Fruit fly (Drosophila melanogaster) whole organism, embryonic: Measurements from ENCODE around the gene CG32040.
A peak's percentile ranks its signal among the peaks of the same experiment; 100 is the strongest.

Source experiments
- Asciz ChIP-seq: fragments of 200-800 bp; sonication (Bioruptor generic); optimal IDR thresholded peaks from 2 replicates; lab custom pipeline; 2017; ENCODE audit warnings: missing biosample characterization, mild to moderate bottlenecking, missing genetic modification characterization, missing genetic modification reagents
- B-H2 ChIP-seq: fragments of 200-800 bp; sonication (Bioruptor generic); optimal IDR thresholded peaks from 2 replicates; lab custom pipeline; 2018; ENCODE audit warnings: missing biosample characterization, mild to moderate bottlenecking, missing genetic modification characterization
- BEAF-32 ChIP-seq: fragments of 200-800 bp; sonication (Bioruptor generic); optimal IDR thresholded peaks from 3 replicates; lab custom pipeline; 2017; ENCODE audit warnings: missing biosample characterization, missing genetic modification characterization, mild to moderate bottlenecking, moderate library complexity, missing genetic modification reagents
- Bdp1 ChIP-seq: fragments of 200-800 bp; sonication (Bioruptor generic); optimal IDR thresholded peaks from 3 replicates; lab custom pipeline; 2016; ENCODE audit warnings: missing biosample characterization, missing genetic modification characterization
- CG10147 ChIP-seq: fragments of 200-800 bp; sonication (Bioruptor generic); optimal IDR thresholded peaks from 2 replicates; lab custom pipeline; 2019; ENCODE audit warnings: missing biosample characterization, mild to moderate bottlenecking, missing genetic modification characterization, moderate library complexity
- CG10267 ChIP-seq: fragments of 200-800 bp; sonication (Bioruptor generic); optimal IDR thresholded peaks from 2 replicates; lab custom pipeline; 2018; ENCODE audit warnings: missing biosample characterization, mild to moderate bottlenecking, missing genetic modification characterization, moderate library complexity
- CG10462 ChIP-seq: fragments of 200-800 bp; sonication (Bioruptor generic); optimal IDR thresholded peaks from 2 replicates; lab custom pipeline; 2016; ENCODE audit warnings: missing biosample characterization, missing genetic modification characterization
- CG10565 ChIP-seq: fragments of 200-800 bp; sonication (Bioruptor generic); optimal IDR thresholded peaks from 3 replicates; lab custom pipeline; 2016; ENCODE audit warnings: missing biosample characterization, mild to moderate bottlenecking, missing genetic modification characterization
- CG10959 ChIP-seq: fragments of 200-800 bp; sonication (Bioruptor generic); IDR thresholded peaks from 2 replicates; pipeline ENCODE4 v1.3.6; 2022; ENCODE audit warnings: missing biosample characterization, missing genetic modification characterization
- CG11695 ChIP-seq: fragments of 200-800 bp; sonication (Bioruptor generic); IDR thresholded peaks from 3 replicates; pipeline ENCODE4 v1.3.6; 2022; ENCODE audit warnings: missing biosample characterization, missing genetic modification characterization
- CG12071 ChIP-seq: fragments of 200-800 bp; sonication (Bioruptor generic); optimal IDR thresholded peaks from 3 replicates; lab custom pipeline; 2018; ENCODE audit warnings: missing biosample characterization, mild to moderate bottlenecking, missing genetic modification characterization
- CG1233 ChIP-seq: fragments of 200-800 bp; sonication (Bioruptor generic); optimal IDR thresholded peaks from 4 replicates; lab custom pipeline; 2018; ENCODE audit warnings: missing biosample characterization, mild to moderate bottlenecking, missing genetic modification characterization
- CG13287 ChIP-seq: fragments of 200-800 bp; sonication (Bioruptor generic); IDR thresholded peaks from 2 replicates; pipeline ENCODE4 v1.3.6; 2022; ENCODE audit warnings: missing biosample characterization, missing genetic modification characterization; ENCODE audit not compliant: partially characterized antibody
- CG15479 ChIP-seq: fragments of 200-800 bp; sonication (Bioruptor generic); optimal IDR thresholded peaks from 3 replicates; lab custom pipeline; 2019; ENCODE audit warnings: missing biosample characterization, mild to moderate bottlenecking, missing genetic modification characterization, moderate library complexity
- CG18011 ChIP-seq: fragments of 200-800 bp; sonication (Bioruptor generic); optimal IDR thresholded peaks from 2 replicates; lab custom pipeline; 2017; ENCODE audit warnings: missing biosample characterization, missing genetic modification characterization, mild to moderate bottlenecking, moderate library complexity, missing genotype
- CG2116 ChIP-seq: fragments of 200-800 bp; sonication (Bioruptor generic); optimal IDR thresholded peaks from 3 replicates; lab custom pipeline; 2018; ENCODE audit warnings: missing biosample characterization, mild to moderate bottlenecking, missing genetic modification characterization
- CG30020 ChIP-seq: fragments of 200-800 bp; optimal IDR thresholded peaks from 2 replicates; lab custom pipeline; 2019; ENCODE audit warnings: missing biosample characterization, mild to moderate bottlenecking, missing genetic modification characterization, moderate library complexity
- CG33213 ChIP-seq: fragments of 200-800 bp; sonication (Bioruptor generic); optimal IDR thresholded peaks from 3 replicates; lab custom pipeline; 2016; ENCODE audit warnings: missing biosample characterization, missing genetic modification characterization
- CG5953 ChIP-seq: fragments of 200-800 bp; sonication (Bioruptor generic); IDR thresholded peaks from 2 replicates; pipeline ENCODE4 v1.3.6; 2022; ENCODE audit warnings: missing biosample characterization, missing genetic modification characterization
- CG6791 ChIP-seq: fragments of 200-800 bp; sonication (Bioruptor generic); IDR thresholded peaks from 3 replicates; pipeline ENCODE4 v1.3.6; 2022; ENCODE audit warnings: missing biosample characterization, missing genetic modification characterization; ENCODE audit not compliant: partially characterized antibody
- CG6854 ChIP-seq: fragments of 200-800 bp; sonication (Bioruptor generic); optimal IDR thresholded peaks from 3 replicates; lab custom pipeline; 2017; ENCODE audit warnings: missing biosample characterization, mild to moderate bottlenecking, missing genetic modification characterization
- CG8944 ChIP-seq: fragments of 200-800 bp; sonication (Bioruptor generic); optimal IDR thresholded peaks from 3 replicates; lab custom pipeline; 2016; ENCODE audit warnings: missing biosample characterization, missing genetic modification characterization
- Camta ChIP-seq: fragments of 200-800 bp; sonication (Bioruptor generic); optimal IDR thresholded peaks from 2 replicates; lab custom pipeline; 2016; ENCODE audit warnings: missing biosample characterization, missing genetic modification characterization
- Gsc ChIP-seq: fragments of 200-800 bp; sonication (Bioruptor generic); IDR thresholded peaks from 2 replicates; pipeline ENCODE4 v1.3.6; 2022; ENCODE audit warnings: missing biosample characterization, missing genetic modification characterization
- Hr39 ChIP-seq: fragments of >200 bp; optimal IDR thresholded peaks from 2 replicates; lab custom pipeline; 2017
- NK7.1 ChIP-seq: fragments of 200-800 bp; sonication (Bioruptor generic); optimal IDR thresholded peaks from 3 replicates; lab custom pipeline; 2016; ENCODE audit warnings: missing biosample characterization, missing genetic modification characterization
- bowl ChIP-seq: fragments of 200-800 bp; sonication (Bioruptor generic); IDR thresholded peaks from 2 replicates; pipeline ENCODE4 v1.3.6; 2022; ENCODE audit warnings: missing biosample characterization, missing genetic modification characterization
- da ChIP-seq: fragments of 200-800 bp; sonication (Bioruptor generic); optimal IDR thresholded peaks from 2 replicates; lab custom pipeline; 2016; ENCODE audit warnings: missing biosample characterization, missing genetic modification characterization
- dmrt11E ChIP-seq: fragments of 200-800 bp; sonication (Bioruptor generic); optimal IDR thresholded peaks from 3 replicates; lab custom pipeline; 2018; ENCODE audit warnings: missing biosample characterization, mild to moderate bottlenecking, missing genetic modification characterization, moderate library complexity
- eyg ChIP-seq: fragments of 200-800 bp; sonication (Bioruptor generic); optimal IDR thresholded peaks from 3 replicates; lab custom pipeline; 2016; ENCODE audit warnings: missing biosample characterization, missing genetic modification characterization
- fd102C ChIP-seq: fragments of 200-800 bp; sonication (Bioruptor generic); optimal IDR thresholded peaks from 2 replicates; lab custom pipeline; 2018; ENCODE audit warnings: missing biosample characterization, mild to moderate bottlenecking, missing genetic modification characterization, moderate library complexity
- grau ChIP-seq: fragments of 200-800 bp; optimal IDR thresholded peaks from 3 replicates; lab custom pipeline; 2019; ENCODE audit warnings: missing biosample characterization, mild to moderate bottlenecking, missing genetic modification characterization, moderate library complexity
- gro ChIP-seq: fragments of 200-800 bp; sonication (Bioruptor generic); optimal IDR thresholded peaks from 2 replicates; lab custom pipeline; 2016; ENCODE audit warnings: missing biosample characterization, missing genetic modification characterization
- insv ChIP-seq, 2 experiments: fragments of 200-800 bp; sonication (Bioruptor generic); optimal IDR thresholded peaks; 3 replicates each; lab custom pipeline; 2016 to 2018; ENCODE audit warnings: missing biosample characterization in 2 of 2, missing genetic modification characterization in 2 of 2
- kni ChIP-seq: fragments of 200-800 bp; sonication (Bioruptor generic); optimal IDR thresholded peaks from 3 replicates; lab custom pipeline; 2017; ENCODE audit warnings: mild to moderate bottlenecking, missing biosample characterization, missing genetic modification reagents, missing genetic modification characterization
- nau ChIP-seq: fragments of 200-800 bp; sonication (Bioruptor generic); optimal IDR thresholded peaks from 3 replicates; lab custom pipeline; 2017; ENCODE audit warnings: missing biosample characterization, mild to moderate bottlenecking, missing genetic modification characterization, missing genetic modification reagents
- nerfin-2 ChIP-seq: fragments of 200-800 bp; sonication (Bioruptor generic); IDR thresholded peaks from 2 replicates; pipeline ENCODE4 v1.3.6; 2022; ENCODE audit warnings: missing biosample characterization, missing genetic modification characterization; ENCODE audit not compliant: partially characterized antibody
- nom ChIP-seq: fragments of 200-800 bp; sonication (Bioruptor generic); optimal IDR thresholded peaks from 2 replicates; lab custom pipeline; 2017; ENCODE audit warnings: missing biosample characterization, missing genetic modification characterization, mild to moderate bottlenecking, moderate library complexity, missing genetic modification reagents
- p53 ChIP-seq: fragments of 200-800 bp; sonication (Bioruptor generic); optimal IDR thresholded peaks from 2 replicates; lab custom pipeline; 2016; ENCODE audit warnings: missing biosample characterization, missing genetic modification characterization
- phol ChIP-seq: fragments of 200-800 bp; sonication (Bioruptor generic); optimal IDR thresholded peaks from 3 replicates; lab custom pipeline; 2018; ENCODE audit warnings: missing biosample characterization, mild to moderate bottlenecking, missing genetic modification characterization, moderate library complexity
- pita ChIP-seq: fragments of 200-800 bp; sonication (Bioruptor generic); optimal IDR thresholded peaks from 2 replicates; lab custom pipeline; 2017; ENCODE audit warnings: missing biosample characterization, mild to moderate bottlenecking, missing genetic modification characterization
- prd ChIP-seq, 3 experiments: fragments of >200 bp in 2 of 3; fragments of 200-800 bp in 1 of 3; sonication (Bioruptor generic) in 1 of 3; optimal IDR thresholded peaks in 2 of 3; IDR thresholded peaks in 1 of 3; 2 replicates in 2 of 3; 3 replicates in 1 of 3; pipeline versions ENCODE4 v1.3.6 to Lab custom; 2017 to 2022; ENCODE audit warnings: missing biosample characterization in 1 of 3, missing genetic modification characterization in 1 of 3
- repo ChIP-seq: fragments of 200-800 bp; sonication (Bioruptor generic); optimal IDR thresholded peaks from 2 replicates; lab custom pipeline; 2016; ENCODE audit warnings: missing biosample characterization, missing genetic modification characterization
- sd ChIP-seq: fragments of 200-800 bp; sonication (Bioruptor generic); optimal IDR thresholded peaks from 3 replicates; lab custom pipeline; 2018; ENCODE audit warnings: missing biosample characterization, mild to moderate bottlenecking, missing genetic modification characterization, moderate library complexity
- shn ChIP-seq: fragments of 200-800 bp; sonication (Bioruptor generic); optimal IDR thresholded peaks from 3 replicates; lab custom pipeline; 2016; ENCODE audit warnings: missing biosample characterization, missing genetic modification characterization
- sob ChIP-seq: fragments of 200-800 bp; sonication (Bioruptor generic); IDR thresholded peaks from 2 replicates; pipeline ENCODE4 v1.3.6; 2022; ENCODE audit warnings: missing biosample characterization, missing genetic modification characterization
- vfl ChIP-seq: fragments of 200-800 bp; sonication (Bioruptor generic); optimal IDR thresholded peaks from 2 replicates; lab custom pipeline; 2016; ENCODE audit warnings: missing biosample characterization, missing genetic modification characterization
- vnd ChIP-seq: fragments of 200-800 bp; sonication (Bioruptor generic); IDR thresholded peaks from 3 replicates; pipeline ENCODE4 v1.3.6; 2022; ENCODE audit warnings: missing biosample characterization, missing genetic modification characterization; ENCODE audit not compliant: partially characterized antibody
- zen ChIP-seq: fragments of 200-800 bp; sonication (Bioruptor generic); optimal IDR thresholded peaks from 3 replicates; lab custom pipeline; 2018; ENCODE audit warnings: missing biosample characterization, mild to moderate bottlenecking, missing genetic modification characterization, moderate library complexity

CG32040 gene

DNA sequence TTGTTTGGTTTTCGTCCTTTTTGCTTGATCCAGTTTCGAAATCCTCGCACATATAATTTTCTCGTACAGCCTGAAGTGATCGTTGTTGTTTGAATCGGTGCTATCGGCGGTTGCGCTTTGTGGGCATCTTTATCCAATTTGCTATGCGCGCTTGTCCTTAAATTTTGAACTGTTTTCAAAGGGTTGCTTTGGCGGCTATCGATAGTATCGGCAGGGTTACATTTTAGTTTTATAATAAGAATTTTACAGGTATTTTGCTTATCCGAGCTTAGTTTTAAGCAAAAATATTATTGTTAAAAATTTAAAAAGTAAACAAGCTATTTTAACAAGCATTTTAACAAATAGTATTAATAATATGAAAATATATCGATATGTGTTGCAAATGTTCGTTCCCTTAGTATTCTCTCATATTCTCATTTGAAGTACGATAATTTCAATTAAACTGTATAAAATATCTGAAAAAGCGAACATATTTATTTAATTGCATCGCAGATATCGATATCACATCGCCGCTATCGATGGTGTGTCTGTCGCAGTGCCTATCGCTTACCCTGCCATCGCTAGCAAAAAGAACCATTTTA lies 13.1 kb downstream of the CG32040 start, which contains the start of the genes Klp67A and CG4452 (continued):
- peak; percentile 79 for TF ChIP-seq CG30020 (tag; lab: Kevin White, UChicago)
- TF ChIP-seq pita, result no peak
- TF ChIP-seq vfl, result peak; percentile 61
- TF ChIP-seq CG5953, result no peak
- no peak for TF ChIP-seq gro (GFP tag; lab: Kevin White, UChicago)
- peak; percentile 98 for TF ChIP-seq BEAF-32 (GFP tag; lab: Kevin White, UChicago)
- TF ChIP-seq CG10147, result peak; percentile 42
- no peak for TF ChIP-seq Camta
- no peak for TF ChIP-seq nom
- no peak for TF ChIP-seq da (GFP tag; lab: Kevin White, UChicago)
- no peak for TF ChIP-seq CG10462
- no peak for TF ChIP-seq CG8944 (GFP tag; lab: Kevin White, UChicago)
- no peak for TF ChIP-seq Hr39
- TF ChIP-seq CG12071 (GFP tag; lab: Kevin White, UChicago), result no peak
- no peak for TF ChIP-seq Asciz (GFP tag; lab: Kevin White, UChicago)
- peak; percentile 87 for TF ChIP-seq nerfin-2 (GFP tag; lab: Robert Waterston, UW)
- no peak for TF ChIP-seq Gsc (GFP tag; lab: Robert Waterston, UW)
- TF ChIP-seq CG13287 (GFP tag; lab: Robert Waterston, UW), result peak; percentile 89
- peak; percentile 63 for TF ChIP-seq dmrt11E (tag; lab: Kevin White, UChicago)
- no peak for TF ChIP-seq fd102C
- TF ChIP-seq nau (GFP tag; lab: Kevin White, UChicago), result no peak
- peak; percentile 100 for TF ChIP-seq CG2116 (GFP tag; lab: Kevin White, UChicago)
- TF ChIP-seq grau (tag; lab: Kevin White, UChicago), result peak; percentile 51
- TF ChIP-seq CG6854, result no peak
- no peak for TF ChIP-seq prd (optimal IDR thresholded peaks at IDR 0.05; lab: Kevin White, UChicago)
- 0 out of 3 replicates have a peak, but pooled peaks have one; percentile 44 for TF ChIP-seq prd (GFP tag; IDR thresholded peaks at IDR 0.05; lab: Robert Waterston, UW)
- TF ChIP-seq CG10267 (tag; lab: Kevin White, UChicago), result peak; percentile 75
- TF ChIP-seq sob (GFP tag; lab: Robert Waterston, UW), result no peak
- no peak for TF ChIP-seq bowl (GFP tag; lab: Robert Waterston, UW)
- no peak for TF ChIP-seq NK7.1
- TF ChIP-seq vnd (GFP tag; lab: Robert Waterston, UW), result peak; percentile 93
- no peak for TF ChIP-seq p53 (GFP tag; lab: Kevin White, UChicago)
- peak; percentile 11 for TF ChIP-seq CG18011 (GFP tag; lab: Kevin White, UChicago)
- TF ChIP-seq zen (tag; lab: Kevin White, UChicago), result peak; percentile 69
- TF ChIP-seq CG6791 (GFP tag; lab: Robert Waterston, UW), result peak; percentile 83
- TF ChIP-seq CG1233, result no peak
- peak; percentile 27 for TF ChIP-seq B-H2 (GFP tag; lab: Kevin White, UChicago)
- TF ChIP-seq CG10959, result no peak
- TF ChIP-seq phol (tag; lab: Kevin White, UChicago), result peak; percentile 85
- TF ChIP-seq CG11695 (GFP tag; lab: Robert Waterston, UW), result no peak
- TF ChIP-seq repo (GFP tag; lab: Kevin White, UChicago), result no peak
- TF ChIP-seq shn, result no peak
- TF ChIP-seq CG15479 (GFP tag; lab: Kevin White, UChicago), result peak; percentile 27
- no peak for TF ChIP-seq eyg (GFP tag; lab: Kevin White, UChicago)
- no peak for TF ChIP-seq kni (GFP tag; lab: Kevin White, UChicago)
- no peak for TF ChIP-seq CG10565 (GFP tag; lab: Kevin White, UChicago)
- TF ChIP-seq sd (tag; lab: Kevin White, UChicago), result no peak
- peak in 1 of 2 experiments; percentile 39 for TF ChIP-seq insv (GFP tag; optimal IDR thresholded peaks at IDR 0.05; lab: Kevin White, UChicago)
- no peak for TF ChIP-seq Bdp1 (GFP tag; lab: Kevin White, UChicago)
- no peak for TF ChIP-seq CG33213
